Worm (Caenorhabditis elegans) whole organism, L2 larva: Measurements from ENCODE around the gene R160.14.

Experiments used
- blmp-1 ChIP-seq: sonication (generic microtip); optimal IDR thresholded peaks from 2 replicates; lab custom pipeline; 2017; ENCODE audit warnings: missing genetic modification characterization, mild to moderate bottlenecking, missing compliant biosample characterization, antibody characterized with exemption, moderate library complexity; ENCODE audit not compliant: insufficient read depth
- mdl-1 ChIP-seq, 2 experiments: fragments of 150-350 bp in 1 of 2; sonication (generic microtip) in 1 of 2; optimal IDR thresholded peaks; 2 replicates each; lab custom pipeline; 2017; ENCODE audit warnings: missing biosample characterization in 2 of 2, missing genetic modification characterization in 2 of 2

- TF ChIP-seq blmp-1 (no peak), mdl-1 (tag; optimal IDR thresholded peaks at IDR 0.05; lab: Kevin White, UChicago) (no peak)
These were observed 475 bp downstream of the R160.14 start, which contains the start of gene R160.13 for ce11 chrX:4371413-4371812.
